Worm (Caenorhabditis elegans) whole organism, L4 larva: ENCODE measurements around the gene Y67D8B.5.

ENCODE experiments used
- D1046.2 ChIP-seq: fragments of 200-800 bp; sonication (Bioruptor generic); IDR thresholded peaks from 2 replicates; pipeline ENCODE4 v1.3.6; 2022; ENCODE audit warnings: missing genetic modification characterization, missing compliant biosample characterization
- F10B5.3 ChIP-seq: sonication (generic microtip); optimal IDR thresholded peaks from 2 replicates; lab custom pipeline; 2016; ENCODE audit warnings: mild to moderate bottlenecking, missing genetic modification characterization, missing compliant biosample characterization
- T26A8.4 ChIP-seq: fragments of 200-800 bp; sonication (Bioruptor generic); IDR thresholded peaks from 2 replicates; pipeline ENCODE4 v1.3.6; 2022; ENCODE audit warnings: missing genetic modification characterization, missing compliant biosample characterization
- Y105C5A.15 ChIP-seq: fragments of 200-800 bp; sonication (Bioruptor generic); IDR thresholded peaks from 2 replicates; pipeline ENCODE4 v1.3.6; 2022; ENCODE audit warnings: missing genetic modification characterization, missing compliant biosample characterization
- ama-1 ChIP-seq: fragments of 150-350 bp; optimal IDR thresholded peaks from 2 replicates; lab custom pipeline; 2014; ENCODE audit warnings: inconsistent platforms, mixed read lengths
- arid-1 ChIP-seq: fragments of 200-800 bp; sonication (Bioruptor generic); conservative IDR thresholded peaks from 2 replicates; pipeline ENCODE4 v1.3.6; 2022; ENCODE audit warnings: missing genetic modification reagents, missing genetic modification characterization, missing compliant biosample characterization
- ceh-20 ChIP-seq: fragments of 200-800 bp; sonication (Bioruptor generic); IDR thresholded peaks from 2 replicates; pipeline ENCODE4 v1.3.6; 2022; ENCODE audit warnings: missing genetic modification reagents, missing genetic modification characterization, missing compliant biosample characterization
- ceh-62 ChIP-seq: sonication (generic microtip); optimal IDR thresholded peaks from 2 replicates; lab custom pipeline; 2017; ENCODE audit warnings: missing biosample characterization, missing genetic modification characterization
- ces-1 ChIP-seq: fragments of 150-350 bp; sonication (generic microtip); optimal IDR thresholded peaks from 4 replicates; lab custom pipeline; 2014; ENCODE audit warnings: missing biosample characterization, missing genetic modification reagents, missing genetic modification characterization
- daf-16 ChIP-seq, 3 experiments: sonication (generic microtip); optimal IDR thresholded peaks; 2 replicates each; lab custom pipeline; 2016 to 2017; ENCODE audit warnings: missing genetic modification characterization in 3 of 3, missing genetic modification reagents in 3 of 3, mild to moderate bottlenecking in 2 of 3, missing compliant biosample characterization in 2 of 3, missing biosample characterization in 1 of 3, moderate library complexity in 1 of 3
- dmd-6 ChIP-seq: fragments of 200-800 bp; sonication (Bioruptor generic); IDR thresholded peaks from 2 replicates; pipeline ENCODE4 v1.3.6; 2022; ENCODE audit warnings: missing genetic modification reagents, missing genetic modification characterization, missing compliant biosample characterization
- dmd-8 ChIP-seq: fragments of 200-800 bp; sonication (Bioruptor generic); IDR thresholded peaks from 2 replicates; pipeline ENCODE4 v1.3.6; 2022; ENCODE audit warnings: missing genetic modification characterization, missing compliant biosample characterization
- dmd-9 ChIP-seq: fragments of 200-800 bp; sonication (Bioruptor generic); IDR thresholded peaks from 2 replicates; pipeline ENCODE4 v1.3.6; 2022; ENCODE audit warnings: missing genetic modification reagents, missing genetic modification characterization, missing compliant biosample characterization
- dve-1 ChIP-seq: sonication (generic microtip); optimal IDR thresholded peaks from 2 replicates; lab custom pipeline; 2017; ENCODE audit warnings: antibody characterized with exemption, mild to moderate bottlenecking, missing genetic modification characterization, missing compliant biosample characterization; ENCODE audit not compliant: insufficient read depth
- egl-27 ChIP-seq: sonication (generic microtip); optimal IDR thresholded peaks from 3 replicates; lab custom pipeline; 2017; ENCODE audit warnings: missing biosample characterization, missing genetic modification reagents, missing genetic modification characterization
- hif-1 ChIP-seq, 2 experiments: sonication (generic microtip); optimal IDR thresholded peaks; 2 replicates each; lab custom pipeline; 2016 to 2017; ENCODE audit warnings: missing compliant biosample characterization in 2 of 2, missing genetic modification characterization in 2 of 2, missing genetic modification reagents in 2 of 2, missing genotype in 2 of 2, mild to moderate bottlenecking in 1 of 2
- hlh-11 ChIP-seq: fragments of 200-800 bp; sonication (Bioruptor generic); optimal IDR thresholded peaks from 2 replicates; lab custom pipeline; 2018; ENCODE audit warnings: mild to moderate bottlenecking, missing genetic modification characterization, missing compliant biosample characterization
- hmg-1.1 ChIP-seq: fragments of 200-800 bp; sonication (Bioruptor generic); IDR thresholded peaks from 2 replicates; pipeline ENCODE4 v1.3.6; 2022; ENCODE audit warnings: missing genetic modification reagents, missing genetic modification characterization, missing compliant biosample characterization
- jun-1 ChIP-seq: fragments of 150-350 bp; optimal IDR thresholded peaks from 2 replicates; lab custom pipeline; 2014; ENCODE audit warnings: missing biosample characterization, missing genetic modification reagents, missing genetic modification characterization
- lin-29 ChIP-seq: fragments of 200-800 bp; sonication (Bioruptor generic); IDR thresholded peaks from 2 replicates; pipeline ENCODE4 v1.3.6; 2022; ENCODE audit warnings: missing genetic modification reagents, missing genetic modification characterization, missing compliant biosample characterization
- lsy-2 ChIP-seq, 2 experiments: fragments of 150-350 bp in 1 of 2; sonication (generic microtip) in 1 of 2; optimal IDR thresholded peaks; 2 replicates each; lab custom pipeline; 2014 to 2017; ENCODE audit warnings: missing biosample characterization in 2 of 2, missing genetic modification characterization in 2 of 2
- madf-5 ChIP-seq, 2 experiments: fragments of 200-800 bp; sonication (Bioruptor generic); IDR thresholded peaks; 2 replicates each; pipeline ENCODE4 v1.3.6; 2022; ENCODE audit warnings: missing compliant biosample characterization in 2 of 2, missing genetic modification characterization in 2 of 2
- madf-9 ChIP-seq: fragments of 200-800 bp; sonication (Bioruptor generic); conservative IDR thresholded peaks from 2 replicates; pipeline ENCODE4 v1.3.6; 2022; ENCODE audit warnings: missing genetic modification reagents, missing genetic modification characterization, missing compliant biosample characterization
- mes-2 ChIP-seq: sonication (generic microtip); optimal IDR thresholded peaks from 2 replicates; lab custom pipeline; 2016; ENCODE audit warnings: missing genotype, mild to moderate bottlenecking, missing genetic modification characterization, missing compliant biosample characterization; ENCODE audit not compliant: poor library complexity, severe bottlenecking
- mxl-3 ChIP-seq: fragments of 200-800 bp; sonication (Bioruptor generic); optimal IDR thresholded peaks from 2 replicates; lab custom pipeline; 2018; ENCODE audit warnings: mild to moderate bottlenecking, missing genetic modification characterization, missing compliant biosample characterization
- nhr-102 ChIP-seq: sonication (generic microtip); optimal IDR thresholded peaks from 2 replicates; lab custom pipeline; 2016; ENCODE audit warnings: mild to moderate bottlenecking, missing genetic modification characterization, moderate library complexity, missing compliant biosample characterization
- nhr-11 ChIP-seq: fragments of 150-350 bp; optimal IDR thresholded peaks from 2 replicates; lab custom pipeline; 2014; ENCODE audit warnings: missing biosample characterization, missing genetic modification characterization
- nhr-25 ChIP-seq: sonication (generic microtip); optimal IDR thresholded peaks from 2 replicates; lab custom pipeline; 2017; ENCODE audit warnings: missing genetic modification characterization, mild to moderate bottlenecking, missing compliant biosample characterization, antibody characterized with exemption, moderate library complexity, borderline replicate concordance; ENCODE audit not compliant: insufficient read depth
- nhr-41 ChIP-seq: fragments of 200-800 bp; sonication (Bioruptor generic); IDR thresholded peaks from 2 replicates; pipeline ENCODE4 v1.3.6; 2022; ENCODE audit warnings: missing genetic modification reagents, missing genetic modification characterization, missing compliant biosample characterization
- nhr-48 ChIP-seq: sonication (generic microtip); optimal IDR thresholded peaks from 2 replicates; lab custom pipeline; 2016; ENCODE audit warnings: mild to moderate bottlenecking, missing genetic modification characterization, missing compliant biosample characterization
- nhr-6 ChIP-seq: fragments of 150-350 bp; optimal IDR thresholded peaks from 2 replicates; lab custom pipeline; 2014; ENCODE audit warnings: missing biosample characterization, missing genetic modification characterization
- nhr-76 ChIP-seq: fragments of 150-350 bp; optimal IDR thresholded peaks from 2 replicates; lab custom pipeline; 2014; ENCODE audit warnings: missing biosample characterization, missing genetic modification characterization
- nhr-77 ChIP-seq: fragments of 150-350 bp; optimal IDR thresholded peaks from 2 replicates; lab custom pipeline; 2014; ENCODE audit warnings: missing biosample characterization, missing genetic modification characterization
- php-3 ChIP-seq: fragments of 200-800 bp; sonication (Bioruptor generic); IDR thresholded peaks from 2 replicates; pipeline ENCODE4 v1.3.6; 2022; ENCODE audit warnings: missing genetic modification reagents, missing genetic modification characterization, missing compliant biosample characterization
- pqm-1 ChIP-seq: sonication (generic microtip); optimal IDR thresholded peaks from 2 replicates; lab custom pipeline; 2017; ENCODE audit warnings: missing biosample characterization, missing genetic modification characterization
- rbr-2 ChIP-seq: sonication (generic microtip); optimal IDR thresholded peaks from 2 replicates; lab custom pipeline; 2016; ENCODE audit warnings: missing genotype, missing genetic modification characterization, missing compliant biosample characterization
- sdz-12 ChIP-seq: fragments of 200-800 bp; sonication (Bioruptor generic); optimal IDR thresholded peaks from 2 replicates; lab custom pipeline; 2018; ENCODE audit warnings: mild to moderate bottlenecking, missing genetic modification characterization, missing compliant biosample characterization
- snpc-4 ChIP-seq: fragments of 150-350 bp; optimal IDR thresholded peaks from 2 replicates; lab custom pipeline; 2014; ENCODE audit warnings: missing biosample characterization, missing genetic modification characterization
- tag-97 ChIP-seq: fragments of 200-800 bp; sonication (Bioruptor generic); IDR thresholded peaks from 2 replicates; pipeline ENCODE4 v1.3.6; 2022; ENCODE audit warnings: missing genetic modification characterization, missing compliant biosample characterization
- tra-1 ChIP-seq: fragments of 200-800 bp; sonication (Bioruptor generic); IDR thresholded peaks from 2 replicates; pipeline ENCODE4 v1.3.6; 2022; ENCODE audit warnings: missing genetic modification reagents, missing genetic modification characterization, missing compliant biosample characterization
- unc-130 ChIP-seq: sonication (generic microtip); optimal IDR thresholded peaks from 2 replicates; lab custom pipeline; 2016; ENCODE audit warnings: missing genetic modification reagents, missing genetic modification characterization, missing compliant biosample characterization
- unc-39 ChIP-seq: sonication (generic microtip); optimal IDR thresholded peaks from 2 replicates; lab custom pipeline; 2017; ENCODE audit warnings: missing biosample characterization, missing genetic modification characterization
- vab-7 ChIP-seq: fragments of 200-800 bp; sonication (Bioruptor generic); IDR thresholded peaks from 2 replicates; pipeline ENCODE4 v1.3.6; 2022; ENCODE audit warnings: missing genetic modification reagents, missing genetic modification characterization, missing compliant biosample characterization
- zag-1 ChIP-seq: fragments of 150-350 bp; optimal IDR thresholded peaks from 2 replicates; lab custom pipeline; 2014; ENCODE audit warnings: missing biosample characterization, missing genetic modification characterization
- zfp-2 ChIP-seq: sonication (generic microtip); optimal IDR thresholded peaks from 2 replicates; lab custom pipeline; 2016; ENCODE audit warnings: mild to moderate bottlenecking, missing genetic modification characterization, missing compliant biosample characterization
- zip-2 ChIP-seq: fragments of 150-350 bp; optimal IDR thresholded peaks from 2 replicates; lab custom pipeline; 2014; ENCODE audit warnings: missing biosample characterization, missing genetic modification characterization
- ztf-11 ChIP-seq: fragments of 150-350 bp; optimal IDR thresholded peaks from 2 replicates; lab custom pipeline; 2014; ENCODE audit warnings: missing biosample characterization, missing genetic modification characterization
- ztf-7 ChIP-seq: fragments of 150-350 bp; optimal IDR thresholded peaks from 2 replicates; lab custom pipeline; 2014; ENCODE audit warnings: missing biosample characterization, missing genetic modification characterization

The Y67D8B.5 gene

DNA sequence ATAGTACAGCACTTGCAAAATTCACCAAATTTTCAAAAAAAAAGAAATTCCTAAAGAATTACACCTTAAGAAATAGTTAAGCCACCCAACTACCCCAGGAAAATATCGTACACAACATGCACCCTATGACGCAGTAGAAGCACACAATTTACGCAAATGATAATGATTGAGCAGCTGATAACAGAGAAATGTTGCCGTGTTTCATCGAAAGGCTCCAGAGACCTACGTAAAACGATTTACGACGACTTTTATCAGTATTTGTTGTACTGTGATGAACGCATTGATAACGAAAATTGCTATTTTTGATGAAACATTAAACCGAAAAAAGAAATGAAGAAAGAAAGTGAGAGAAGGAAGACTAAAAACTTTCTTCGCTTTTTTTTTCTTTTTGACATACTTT lies 44.0 kb upstream of the Y67D8B.5 start (continued):
- TF ChIP-seq tag-97 (GFP tag; lab: Robert Waterston, UW): no peak
- no peak for TF ChIP-seq zag-1 (tag; lab: Kevin White, UChicago)
- TF ChIP-seq hmg-1.1 (GFP tag; lab: Robert Waterston, UW): no peak
- TF ChIP-seq dmd-6: peak; percentile 96
- TF ChIP-seq dmd-8 (GFP tag; lab: Robert Waterston, UW): no peak
- no peak for TF ChIP-seq ama-1 (lab: Kevin White, UChicago)
- no peak for TF ChIP-seq arid-1 (GFP tag; lab: Robert Waterston, UW)
- peak; percentile 83 for TF ChIP-seq nhr-77 (tag; lab: Kevin White, UChicago)
- TF ChIP-seq D1046.2 (GFP tag; lab: Robert Waterston, UW): no peak
- TF ChIP-seq mes-2 (tag; lab: Kevin White, UChicago): peak; percentile 39
- no peak for TF ChIP-seq lin-29
- TF ChIP-seq nhr-11: no peak
- peak; percentile 89 for TF ChIP-seq dve-1 (tag; lab: Kevin White, UChicago)
- no peak for TF ChIP-seq madf-5 (GFP tag; IDR thresholded peaks at IDR 0.05; lab: Robert Waterston, UW)
- TF ChIP-seq ceh-62: no peak
- TF ChIP-seq unc-130 (GFP tag; lab: Kevin White, UChicago): no peak
- no peak for TF ChIP-seq zip-2
- TF ChIP-seq hlh-11 (tag; lab: Kevin White, UChicago): peak; percentile 93
- no peak for TF ChIP-seq F10B5.3 (tag; lab: Kevin White, UChicago)
- TF ChIP-seq sdz-12 (GFP tag; lab: Kevin White, UChicago): no peak
- no peak for TF ChIP-seq nhr-25
- TF ChIP-seq, all 104 proteins: peak for 18

DNA sequence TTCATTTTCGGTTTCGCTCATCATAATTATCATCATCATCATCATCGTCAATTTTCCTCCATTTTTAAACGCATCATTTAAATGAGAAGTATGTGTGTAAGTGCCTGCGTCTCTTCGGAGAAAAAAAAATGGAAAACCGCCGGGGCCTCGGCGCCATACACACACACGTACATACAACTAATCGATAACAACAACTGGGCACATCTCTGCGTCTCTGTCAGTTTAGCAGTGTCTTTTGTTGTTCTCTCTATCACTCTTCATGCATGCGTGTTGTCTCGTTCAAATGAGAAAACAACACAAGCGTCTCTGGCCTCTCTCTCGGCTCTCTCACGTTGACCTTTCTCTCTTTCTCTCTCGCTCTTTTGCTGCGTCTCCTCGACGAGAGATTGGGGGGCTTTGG lies 41.4 kb upstream of the Y67D8B.5 start:
- peak; percentile 45 for TF ChIP-seq jun-1 (tag; lab: Kevin White, UChicago)
- TF ChIP-seq dmd-8 (GFP tag; lab: Robert Waterston, UW): no peak
- TF ChIP-seq snpc-4 (tag; lab: Kevin White, UChicago): no peak
- TF ChIP-seq nhr-48 (tag; lab: Kevin White, UChicago): peak; percentile 63
- TF ChIP-seq hif-1 (tag; optimal IDR thresholded peaks at IDR 0.05; lab: Kevin White, UChicago): peak in 1 of 2 experiments; percentile 80
- peak; percentile 96 for TF ChIP-seq hlh-11 (tag; lab: Kevin White, UChicago)
- peak; percentile 88 for TF ChIP-seq nhr-6
- no peak for TF ChIP-seq php-3 (GFP tag; lab: Robert Waterston, UW)
- peak; percentile 71; the same call in 1 of the 2 replicates for TF ChIP-seq arid-1 (GFP tag; lab: Robert Waterston, UW)
- TF ChIP-seq dmd-9 (GFP tag; lab: Robert Waterston, UW): no peak
- TF ChIP-seq zag-1 (tag; lab: Kevin White, UChicago): no peak
- peak; percentile 85 for TF ChIP-seq rbr-2 (tag; lab: Kevin White, UChicago)
- no peak for TF ChIP-seq Y105C5A.15 (GFP tag; lab: Robert Waterston, UW)
- no peak for TF ChIP-seq F10B5.3 (tag; lab: Kevin White, UChicago)
- TF ChIP-seq ztf-7: peak; percentile 69
- no peak for TF ChIP-seq ztf-11
- TF ChIP-seq mxl-3: peak; percentile 90
- TF ChIP-seq hmg-1.1 (GFP tag; lab: Robert Waterston, UW): peak; percentile 95
- TF ChIP-seq nhr-11: peak; percentile 89
- TF ChIP-seq nhr-76: peak; percentile 36
- peak; percentile 51 for TF ChIP-seq pqm-1
- peak; percentile 94 for TF ChIP-seq dve-1 (tag; lab: Kevin White, UChicago)
- no peak for TF ChIP-seq unc-39 (tag; lab: Kevin White, UChicago)
- TF ChIP-seq nhr-102 (tag; lab: Kevin White, UChicago): peak; percentile 30
- TF ChIP-seq unc-130 (GFP tag; lab: Kevin White, UChicago): no peak
- peak; percentile 65 for TF ChIP-seq ceh-20 (GFP tag; lab: Robert Waterston, UW)
- peak; percentile 63 to 86 for TF ChIP-seq lsy-2 (tag; optimal IDR thresholded peaks at IDR 0.05; lab: Kevin White, UChicago)
- peak; percentile 7 for TF ChIP-seq zfp-2
- peak; percentile 21 for TF ChIP-seq ces-1
- no peak for TF ChIP-seq egl-27 (tag; lab: Kevin White, UChicago)
- TF ChIP-seq T26A8.4 (GFP tag; lab: Robert Waterston, UW): peak; percentile 64; the same call in 1 of the 2 replicates
- TF ChIP-seq madf-9 (GFP tag; lab: Robert Waterston, UW): 0 out of 2 replicates have a peak, but pooled peaks have one; percentile 17
- peak in 1 of 2 experiments; percentile 93 for TF ChIP-seq daf-16 (GFP tag; optimal IDR thresholded peaks at IDR 0.05; lab: Kevin White, UChicago)
- peak; percentile 99 for TF ChIP-seq daf-16 (tag; optimal IDR thresholded peaks at IDR 0.05; lab: Kevin White, UChicago)
- TF ChIP-seq tra-1 (GFP tag; lab: Robert Waterston, UW): 0 out of 2 replicates have a peak, but pooled peaks have one; percentile 49
- TF ChIP-seq ama-1 (lab: Kevin White, UChicago): no peak
- TF ChIP-seq nhr-41 (GFP tag; lab: Robert Waterston, UW): peak; percentile 78; the same call in 1 of the 2 replicates
- no peak for TF ChIP-seq ceh-62
- TF ChIP-seq vab-7: peak; percentile 47; the same call in 1 of the 2 replicates
